Fruit fly (Drosophila melanogaster) S2 (cell line): ENCODE results near the gene path.

Experiments
- CG8478 ChIP-seq: fragments of >200 bp; optimal IDR thresholded peaks from 2 replicates; lab custom pipeline; 2018
- CTCF ChIP-seq, 2 experiments: fragments of >200 bp; optimal IDR thresholded peaks; 2 replicates each; lab custom pipeline; 2018

DNA sequence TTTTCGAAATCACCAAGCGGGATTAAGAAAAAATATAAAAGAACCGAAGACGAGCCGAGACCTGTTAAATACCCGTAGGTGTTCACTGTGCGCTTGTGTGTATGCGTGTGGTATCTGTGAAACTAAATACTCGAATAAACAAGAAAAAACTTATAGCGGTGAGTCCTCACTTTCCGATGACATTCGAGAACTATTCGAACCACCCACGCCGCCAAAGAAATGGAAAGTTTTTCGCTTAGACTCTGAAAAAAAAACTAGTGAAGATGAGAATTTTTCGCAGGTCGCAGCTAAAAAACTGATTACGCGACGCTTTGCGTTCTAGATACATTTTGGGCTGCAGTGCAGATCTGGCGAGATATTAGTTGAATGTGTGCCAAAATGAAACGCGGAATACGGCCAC lies 42.8 kb upstream of the path start:
- no peak for TF ChIP-seq CG8478 (lab: Kevin White, UChicago)
- TF ChIP-seq CTCF (optimal IDR thresholded peaks at IDR 0.05; lab: Kevin White, UChicago), result no peak
